Fruit fly (Drosophila melanogaster): Measurements from ENCODE around the gene CG17475.
A peak's percentile ranks its signal among the peaks of the same experiment; 100 is the strongest.

Gene CG17475

dm6 chr3R:17085029-17085807, 45.0 kb downstream of the CG17475 start, which contains the start of gene GckIII (continued):
- TF ChIP-seq CG6791 (GFP tag; IDR thresholded peaks at IDR 0.05; ENCODE audit: partially characterized antibody) (peak; percentile 87), pb (GFP tag; optimal IDR thresholded peaks at IDR 0.05) (no peak), CG13123 (GFP tag; optimal IDR thresholded peaks at IDR 0.05) (no peak), hbn (GFP tag; IDR thresholded peaks at IDR 0.05; ENCODE audit: partially characterized antibody) (peak; percentile 52), CG13894 (tag; optimal IDR thresholded peaks at IDR 0.05) (no peak), bowl (GFP tag; IDR thresholded peaks at IDR 0.05) (no peak), CG17359 (tag; optimal IDR thresholded peaks at IDR 0.05) (peak; percentile 17), CG7357 (GFP tag; IDR thresholded peaks at IDR 0.05) (no peak), CTCF (GFP tag; optimal IDR thresholded peaks at IDR 0.05) (no peak), CG9609 (GFP tag; optimal IDR thresholded peaks at IDR 0.05) (no peak), Six4 (GFP tag; optimal IDR thresholded peaks at IDR 0.05) (no peak), bab2 (GFP tag; optimal IDR thresholded peaks at IDR 0.05) (no peak), CG15479 (GFP tag; optimal IDR thresholded peaks at IDR 0.05) (no peak), hb (GFP tag; IDR thresholded peaks at IDR 0.05; ENCODE audit: partially characterized antibody) (peak; percentile 79), CG11504 (tag; optimal IDR thresholded peaks at IDR 0.05) (no peak), sisA (GFP tag; IDR thresholded peaks at IDR 0.05) (no peak), cg (GFP tag; optimal IDR thresholded peaks at IDR 0.05) (no peak), CG10321 (GFP tag; IDR thresholded peaks at IDR 0.05) (no peak), CG18599 (GFP tag; optimal IDR thresholded peaks at IDR 0.05) (no peak), Hand (GFP tag; optimal IDR thresholded peaks at IDR 0.05) (no peak), fru (optimal IDR thresholded peaks at IDR 0.05) (no peak), CG34224 (GFP tag; IDR thresholded peaks at IDR 0.05; ENCODE audit: partially characterized antibody) (peak; percentile 93), Nf-YA (GFP tag; IDR thresholded peaks at IDR 0.05) (no peak), ranshi (GFP tag; IDR thresholded peaks at IDR 0.05) (no peak), sqz (GFP tag; optimal IDR thresholded peaks at IDR 0.05) (no peak), wdn (GFP tag; IDR thresholded peaks at IDR 0.05) (no peak), CG15269 (tag; optimal IDR thresholded peaks at IDR 0.05) (no peak), so (GFP tag; IDR thresholded peaks at IDR 0.05) (no peak), croc (GFP tag; conservative IDR thresholded peaks at IDR 0.05) (no peak), CG8765 (GFP tag; IDR thresholded peaks at IDR 0.05) (no peak), hkb (optimal IDR thresholded peaks at IDR 0.05) (no peak), hkb (GFP tag; IDR thresholded peaks at IDR 0.05) (no peak), nerfin-1 (tag; optimal IDR thresholded peaks at IDR 0.05) (no peak), twi (tag; optimal IDR thresholded peaks at IDR 0.05) (no peak), CG7745 (tag; optimal IDR thresholded peaks at IDR 0.05) (peak; percentile 5), CG4404 (GFP tag; IDR thresholded peaks at IDR 0.05) (no peak), dan (GFP tag; IDR thresholded peaks at IDR 0.05) (no peak), grau (tag; optimal IDR thresholded peaks at IDR 0.05) (no peak), CG15696 (tag; optimal IDR thresholded peaks at IDR 0.05) (no peak), Hr3 (GFP tag; optimal IDR thresholded peaks at IDR 0.05) (no peak), lab (GFP tag; optimal IDR thresholded peaks at IDR 0.05) (no peak), CG4854 (GFP tag; optimal IDR thresholded peaks at IDR 0.05) (no peak), Hr78 (GFP tag; optimal IDR thresholded peaks at IDR 0.05) (no peak), Camta (GFP tag; optimal IDR thresholded peaks at IDR 0.05) (no peak), Xrp1 (GFP tag; IDR thresholded peaks at IDR 0.05) (peak; percentile 12), amos (GFP tag; IDR thresholded peaks at IDR 0.05; ENCODE audit: partially characterized antibody) (peak; percentile 79), CG7372 (GFP tag; IDR thresholded peaks at IDR 0.05) (no peak), CG13296 (GFP tag; optimal IDR thresholded peaks at IDR 0.05) (no peak), CG3847 (GFP tag; IDR thresholded peaks at IDR 0.05) (no peak), trem (tag; optimal IDR thresholded peaks at IDR 0.05) (peak; percentile 76), sim (GFP tag; IDR thresholded peaks at IDR 0.05) (no peak)
